Worm (Caenorhabditis elegans): Measurements from ENCODE around the gene F27C8.3.

- TF ChIP-seq ztf-4 (tag; optimal IDR thresholded peaks at IDR 0.05): no peak
- no peak for TF ChIP-seq R02D3.7 (tag; optimal IDR thresholded peaks at IDR 0.05)
- no peak for TF ChIP-seq snpc-4 (tag; optimal IDR thresholded peaks at IDR 0.05)
- TF ChIP-seq ztf-11 (tag; optimal IDR thresholded peaks at IDR 0.05): no peak
- TF ChIP-seq nhr-11 (tag; optimal IDR thresholded peaks at IDR 0.05): no peak
- no peak for TF ChIP-seq fos-1 (tag; optimal IDR thresholded peaks at IDR 0.05)
- no peak for TF ChIP-seq aly-2 (tag; optimal IDR thresholded peaks at IDR 0.05)
- TF ChIP-seq nhr-237 (tag; optimal IDR thresholded peaks at IDR 0.05): no peak
- TF ChIP-seq dmd-4 (tag; optimal IDR thresholded peaks at IDR 0.05): no peak
- no peak for TF ChIP-seq ceh-16 (tag; optimal IDR thresholded peaks at IDR 0.05)
- TF ChIP-seq skn-1 (tag; optimal IDR thresholded peaks at IDR 0.05): no peak
- TF ChIP-seq nhr-23 (tag; optimal IDR thresholded peaks at IDR 0.05): no peak
Observed at ce11 chrIV:9566505-9566904, 29.2 kb downstream of the F27C8.3 start, which contains the start of gene lron-14.

Measured in whole organism, L2 larva.